Fruit fly (Drosophila melanogaster): ENCODE measurements around the gene Lon.

The Lon gene

DNA sequence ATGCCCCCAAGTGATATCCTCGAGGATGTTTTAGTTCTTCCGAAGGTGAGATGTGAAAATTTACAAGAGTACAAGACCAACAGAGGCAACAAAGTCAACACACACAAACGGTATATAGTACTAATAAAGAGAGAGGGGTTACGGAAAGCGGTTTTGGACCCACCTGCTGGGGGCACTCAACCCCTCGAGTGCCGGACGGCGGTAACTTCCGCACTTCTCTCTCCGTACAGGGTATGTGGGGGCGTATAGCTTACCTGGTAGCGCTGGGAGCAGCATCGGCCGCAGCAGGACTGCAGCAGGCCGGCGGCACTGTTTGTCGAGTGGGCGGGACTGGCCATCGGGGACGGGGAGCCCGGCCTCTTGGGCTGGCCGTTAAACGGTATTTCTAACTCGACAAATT is 42.6 kb downstream of the Lon start:
- TF ChIP-seq CG6854 (GFP tag; optimal IDR thresholded peaks at IDR 0.05) (no peak), CG8119 (GFP tag; IDR thresholded peaks at IDR 0.05) (no peak), eg (GFP tag; IDR thresholded peaks at IDR 0.05) (no peak), Ets96B (tag; optimal IDR thresholded peaks at IDR 0.05) (no peak), Eip75B (GFP tag; optimal IDR thresholded peaks at IDR 0.05) (no peak), CG31627 (GFP tag; optimal IDR thresholded peaks at IDR 0.05) (no peak), CG8632 (GFP tag; optimal IDR thresholded peaks at IDR 0.05) (no peak), dsx (GFP tag; optimal IDR thresholded peaks at IDR 0.05; ENCODE audit: poor library complexity, severe bottlenecking) (no peak)

DNA sequence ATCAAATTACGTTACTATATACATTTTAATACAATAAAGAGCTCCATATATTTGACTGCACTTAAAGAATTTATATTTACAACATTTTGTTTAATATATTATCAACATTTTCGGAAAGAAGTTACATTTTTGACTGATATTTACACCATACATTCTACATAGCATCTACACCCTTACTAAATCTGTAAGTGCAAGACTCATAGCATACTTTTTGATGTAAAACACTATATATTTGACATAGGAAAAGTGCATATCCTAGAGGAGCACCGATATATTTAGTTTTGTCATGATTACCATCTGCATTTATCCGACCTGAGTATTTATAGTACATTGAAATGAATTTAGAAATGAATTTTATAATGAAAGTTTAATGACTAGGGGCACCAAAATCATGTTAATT is 43.0 kb downstream of the Lon start:
- TF ChIP-seq CG15336 (GFP tag; IDR thresholded peaks at IDR 0.05) (no peak), Ets21C (GFP tag; optimal IDR thresholded peaks at IDR 0.05) (no peak), Met (GFP tag; optimal IDR thresholded peaks at IDR 0.05) (no peak), CG11762 (GFP tag; optimal IDR thresholded peaks at IDR 0.05; ENCODE audit: insufficient read depth) (no peak), CG16779 (tag; optimal IDR thresholded peaks at IDR 0.05) (no peak), Blimp-1 (GFP tag; optimal IDR thresholded peaks at IDR 0.05) (no peak), fkh (GFP tag; optimal IDR thresholded peaks at IDR 0.05) (no peak), CG8119 (GFP tag; IDR thresholded peaks at IDR 0.05) (no peak), dac (GFP tag; optimal IDR thresholded peaks at IDR 0.05) (no peak), CG6276 (GFP tag; optimal IDR thresholded peaks at IDR 0.05) (no peak), svp (GFP tag) (no peak), CG34406 (GFP tag; optimal IDR thresholded peaks at IDR 0.05) (no peak), spab (GFP tag; optimal IDR thresholded peaks at IDR 0.05) (no peak), acj6 (GFP tag; optimal IDR thresholded peaks at IDR 0.05) (no peak), topi (GFP tag; optimal IDR thresholded peaks at IDR 0.05) (no peak), CG11294 (GFP tag; IDR thresholded peaks at IDR 0.05) (no peak)

DNA sequence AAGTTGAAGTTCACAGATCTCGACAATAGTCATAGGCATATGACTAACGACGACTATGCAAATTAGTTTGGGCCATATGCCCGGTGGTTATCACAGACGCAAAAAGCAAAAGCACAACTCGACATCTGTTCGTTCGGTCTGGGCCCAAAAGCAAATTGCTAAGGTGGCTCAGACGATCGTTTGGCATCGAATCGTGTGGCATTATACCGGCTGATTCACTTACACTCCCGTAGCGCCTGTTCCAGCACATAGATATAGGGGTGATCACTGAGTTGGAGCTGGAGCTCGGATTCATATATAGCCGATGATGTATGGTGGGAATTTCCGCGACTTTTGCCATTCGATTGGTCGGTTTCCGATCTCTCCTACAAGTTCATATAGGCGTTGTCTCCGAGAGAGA is 45.9 kb downstream of the Lon start:
- TF ChIP-seq CG31627 (GFP tag; optimal IDR thresholded peaks at IDR 0.05) (no peak), net (GFP tag; optimal IDR thresholded peaks at IDR 0.05) (no peak), cyc (GFP tag; optimal IDR thresholded peaks at IDR 0.05) (no peak), Lpt (GFP tag; optimal IDR thresholded peaks at IDR 0.05) (no peak), spab (GFP tag; optimal IDR thresholded peaks at IDR 0.05) (no peak), vri (GFP tag; optimal IDR thresholded peaks at IDR 0.05) (no peak), CG11294 (GFP tag; IDR thresholded peaks at IDR 0.05) (no peak), CG8319 (GFP tag; optimal IDR thresholded peaks at IDR 0.05) (no peak), CG6854 (GFP tag; optimal IDR thresholded peaks at IDR 0.05) (no peak), Eip93F (GFP tag; optimal IDR thresholded peaks at IDR 0.05) (no peak), CG10631 (GFP tag; optimal IDR thresholded peaks at IDR 0.05) (no peak)

DNA sequence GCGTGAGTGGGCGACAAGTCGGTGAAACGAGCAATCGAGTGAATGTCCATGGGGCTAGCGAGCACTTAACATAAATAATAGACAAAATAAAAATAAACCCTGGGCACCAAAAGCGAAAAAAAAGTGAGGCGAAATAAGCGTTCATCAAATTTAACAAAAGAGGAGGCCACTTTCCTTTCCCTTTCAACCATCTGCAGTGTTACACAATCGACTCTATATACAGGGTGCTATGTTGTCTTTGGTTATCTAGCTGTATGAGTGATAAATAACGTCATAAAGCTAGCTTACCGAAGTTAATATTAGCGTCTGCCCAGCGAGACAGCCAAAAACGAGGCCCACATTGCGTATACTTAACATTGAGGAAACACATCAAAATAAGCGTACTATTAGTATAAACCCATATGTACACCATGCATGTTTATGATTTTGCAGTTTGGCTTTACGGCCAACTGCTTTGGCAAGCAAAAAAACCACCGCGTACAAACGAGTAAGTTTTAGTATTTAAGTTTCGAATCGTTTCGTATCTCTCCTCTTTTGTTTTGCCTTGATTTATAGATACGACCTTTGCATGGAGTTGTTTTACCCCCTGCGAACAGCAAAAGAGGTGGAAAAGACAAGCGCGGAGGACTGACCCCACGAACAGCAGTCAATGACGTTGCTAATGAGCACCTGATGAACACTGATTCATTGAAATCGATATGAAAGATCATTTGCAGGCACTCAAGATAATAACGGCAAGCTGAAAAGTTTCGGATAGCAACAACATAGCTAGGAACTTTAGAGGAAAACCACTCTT is 46.9 kb downstream of the Lon start:
- TF ChIP-seq Sox102F (GFP tag; optimal IDR thresholded peaks at IDR 0.05) (no peak), Gug (GFP tag; IDR thresholded peaks at IDR 0.05) (no peak), CG11294 (GFP tag; IDR thresholded peaks at IDR 0.05) (no peak), CG6792 (GFP tag; optimal IDR thresholded peaks at IDR 0.05) (no peak), CG8632 (GFP tag; optimal IDR thresholded peaks at IDR 0.05) (no peak), Hr4 (GFP tag; optimal IDR thresholded peaks at IDR 0.05) (no peak), CG6854 (GFP tag; optimal IDR thresholded peaks at IDR 0.05) (no peak), CG32006 (GFP tag; optimal IDR thresholded peaks at IDR 0.05) (no peak), Hr38 (GFP tag; optimal IDR thresholded peaks at IDR 0.05) (no peak), CG6276 (GFP tag; optimal IDR thresholded peaks at IDR 0.05) (no peak), CG1621 (tag; optimal IDR thresholded peaks at IDR 0.05) (no peak), OdsH (GFP tag; optimal IDR thresholded peaks at IDR 0.05) (no peak), Ets96B (tag; optimal IDR thresholded peaks at IDR 0.05) (no peak), Met (GFP tag; optimal IDR thresholded peaks at IDR 0.05) (no peak), CG8319 (GFP tag; optimal IDR thresholded peaks at IDR 0.05) (no peak), CG11762 (GFP tag; optimal IDR thresholded peaks at IDR 0.05; ENCODE audit: insufficient read depth) (no peak), pdm3 (GFP tag; optimal IDR thresholded peaks at IDR 0.05) (no peak), Eip93F (GFP tag; optimal IDR thresholded peaks at IDR 0.05) (no peak), CG3919 (GFP tag; optimal IDR thresholded peaks at IDR 0.05) (no peak)

All from whole organism, prepupa.